Worm (Caenorhabditis elegans): ENCODE results near the gene F44D12.8.

DNA sequence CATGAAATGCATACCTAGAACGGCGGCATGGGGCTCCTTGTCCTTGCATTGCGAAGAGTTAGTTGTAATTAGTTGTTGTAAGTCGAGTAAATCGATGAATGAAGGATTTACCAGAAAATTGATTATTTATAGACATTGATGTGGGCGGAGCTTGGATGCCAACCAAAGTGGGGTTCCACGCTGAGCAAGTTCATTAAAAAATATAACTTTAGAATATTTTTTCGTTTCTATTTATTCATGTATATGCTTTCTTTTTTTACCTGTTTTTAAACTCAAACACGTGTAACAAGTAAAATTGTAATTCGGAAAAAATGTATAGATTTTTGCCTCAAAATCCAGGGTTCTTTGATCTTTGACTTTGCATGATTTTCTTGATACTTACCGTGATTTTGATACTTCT lies 4.5 kb downstream of the F44D12.8 start, which contains the start of gene gipc-2:
- TF ChIP-seq cog-1 (tag; optimal IDR thresholded peaks at IDR 0.05), result no peak
- TF ChIP-seq klf-2 (GFP tag; conservative IDR thresholded peaks at IDR 0.05), result no peak
- TF ChIP-seq tab-1 (GFP tag; IDR thresholded peaks at IDR 0.05), result no peak
- TF ChIP-seq T22C8.4 (GFP tag; IDR thresholded peaks at IDR 0.05), result no peak
